Fruit fly (Drosophila melanogaster): ENCODE results near the gene psd.

- TF ChIP-seq chif (GFP tag; optimal IDR thresholded peaks at IDR 0.05) (no peak), pho (GFP tag; optimal IDR thresholded peaks at IDR 0.05) (no peak), Sox102F (GFP tag; optimal IDR thresholded peaks at IDR 0.05) (no peak), BtbVII (GFP tag; optimal IDR thresholded peaks at IDR 0.05) (no peak), CG18011 (GFP tag; optimal IDR thresholded peaks at IDR 0.05) (no peak), gem (tag; optimal IDR thresholded peaks at IDR 0.05) (no peak)
These were observed 25.7 kb upstream of the psd start for dm6 chr2L:5990447-5990846.

All from whole organism, embryonic.